Worm (Caenorhabditis elegans) whole organism, late embryonic: ENCODE measurements around the gene ulp-2.
A peak's percentile ranks its signal among the peaks of the same experiment; 100 is the strongest.
"Not testable (repeated sequence)": the region's sequence is repeated elsewhere in the genome, so short reads cannot be mapped to it uniquely, and the experiment has no call there.

ENCODE experiments used
- F13H6.1 ChIP-seq: sonication (generic microtip); optimal IDR thresholded peaks from 2 replicates; lab custom pipeline; 2016; ENCODE audit warnings: missing genetic modification characterization, missing compliant biosample characterization
- K09A11.1 ChIP-seq: sonication (generic microtip); optimal IDR thresholded peaks from 2 replicates; lab custom pipeline; 2017; ENCODE audit warnings: antibody characterized with exemption, mild to moderate bottlenecking, missing genetic modification characterization, missing compliant biosample characterization; ENCODE audit not compliant: insufficient read depth
- Y22D7AL.16 ChIP-seq: sonication (generic microtip); optimal IDR thresholded peaks from 2 replicates; lab custom pipeline; 2016; ENCODE audit warnings: missing genetic modification characterization, missing compliant biosample characterization
- ama-1 ChIP-seq: fragments of 150-350 bp; optimal IDR thresholded peaks from 2 replicates; lab custom pipeline; 2014
- ceh-14 ChIP-seq: sonication (generic microtip); optimal IDR thresholded peaks from 2 replicates; lab custom pipeline; 2016; ENCODE audit warnings: missing genotype, missing genetic modification characterization, missing compliant biosample characterization
- ceh-22 ChIP-seq: sonication (generic microtip); optimal IDR thresholded peaks from 2 replicates; lab custom pipeline; 2017; ENCODE audit warnings: missing biosample characterization, missing genetic modification characterization
- ceh-48 ChIP-seq: sonication (generic microtip); optimal IDR thresholded peaks from 2 replicates; lab custom pipeline; 2016; ENCODE audit warnings: missing genetic modification characterization, inconsistent platforms, missing compliant biosample characterization
- ceh-6 ChIP-seq: fragments of 200-800 bp; sonication (Bioruptor generic); optimal IDR thresholded peaks from 2 replicates; lab custom pipeline; 2018; ENCODE audit warnings: mild to moderate bottlenecking, missing genetic modification characterization, missing compliant biosample characterization
- dmd-4 ChIP-seq: sonication (generic microtip); optimal IDR thresholded peaks from 2 replicates; lab custom pipeline; 2016; ENCODE audit warnings: borderline replicate concordance, missing genetic modification characterization, missing compliant biosample characterization
- elt-2 ChIP-seq: sonication (generic microtip); optimal IDR thresholded peaks from 2 replicates; lab custom pipeline; 2016; ENCODE audit warnings: missing genetic modification reagents, missing genetic modification characterization, missing compliant biosample characterization
- elt-4 ChIP-seq: sonication (generic microtip); optimal IDR thresholded peaks from 2 replicates; lab custom pipeline; 2016; ENCODE audit warnings: missing genetic modification characterization, missing compliant biosample characterization
- eyg-1 ChIP-seq: sonication (generic microtip); optimal IDR thresholded peaks from 2 replicates; lab custom pipeline; 2016; ENCODE audit warnings: missing genotype, missing genetic modification characterization, missing compliant biosample characterization
- fkh-6 ChIP-seq: sonication (generic microtip); optimal IDR thresholded peaks from 2 replicates; lab custom pipeline; 2016; ENCODE audit warnings: missing genetic modification characterization, missing compliant biosample characterization
- gmeb-2 ChIP-seq: sonication (generic microtip); optimal IDR thresholded peaks from 2 replicates; lab custom pipeline; 2016; ENCODE audit warnings: missing genetic modification characterization, inconsistent platforms, missing compliant biosample characterization
- hlh-13 ChIP-seq: fragments of 200-800 bp; sonication (Bioruptor generic); optimal IDR thresholded peaks from 2 replicates; lab custom pipeline; 2018; ENCODE audit warnings: mild to moderate bottlenecking, missing genetic modification characterization, missing compliant biosample characterization
- hlh-30 ChIP-seq: sonication (generic microtip); optimal IDR thresholded peaks from 2 replicates; lab custom pipeline; 2017; ENCODE audit warnings: antibody characterized with exemption, missing genetic modification characterization, missing compliant biosample characterization; ENCODE audit not compliant: insufficient read depth
- lim-6 ChIP-seq: sonication (generic microtip); optimal IDR thresholded peaks from 2 replicates; lab custom pipeline; 2016; ENCODE audit warnings: missing genetic modification characterization, missing compliant biosample characterization
- mec-3 ChIP-seq: sonication (generic microtip); optimal IDR thresholded peaks from 2 replicates; lab custom pipeline; 2016; ENCODE audit warnings: borderline replicate concordance, missing genetic modification characterization, missing compliant biosample characterization
- nhr-11 ChIP-seq: fragments of 150-350 bp; optimal IDR thresholded peaks from 2 replicates; lab custom pipeline; 2014; ENCODE audit warnings: missing biosample characterization, missing genetic modification characterization
- pag-3 ChIP-seq: sonication (generic microtip); optimal IDR thresholded peaks from 2 replicates; lab custom pipeline; 2016; ENCODE audit warnings: missing compliant biosample characterization, missing genetic modification characterization, borderline replicate concordance
- pat-9 ChIP-seq: fragments of 200-800 bp; sonication (Bioruptor generic); optimal IDR thresholded peaks from 2 replicates; lab custom pipeline; 2018; ENCODE audit warnings: mild to moderate bottlenecking, missing genetic modification characterization, moderate library complexity, missing compliant biosample characterization
- pax-1 ChIP-seq: fragments of 150-350 bp; optimal IDR thresholded peaks from 2 replicates; lab custom pipeline; 2014; ENCODE audit warnings: missing biosample characterization, missing genetic modification characterization
- ref-2 ChIP-seq: sonication (generic microtip); optimal IDR thresholded peaks from 2 replicates; lab custom pipeline; 2016; ENCODE audit warnings: missing genetic modification characterization, missing compliant biosample characterization
- sox-4 ChIP-seq: sonication (generic microtip); optimal IDR thresholded peaks from 2 replicates; lab custom pipeline; 2017; ENCODE audit warnings: mild to moderate bottlenecking, missing genetic modification characterization, inconsistent platforms, missing compliant biosample characterization
- ttx-3 ChIP-seq: sonication (generic microtip); optimal IDR thresholded peaks from 2 replicates; lab custom pipeline; 2016; ENCODE audit warnings: missing genetic modification reagents, missing genetic modification characterization, missing compliant biosample characterization
- unc-3 ChIP-seq, 2 experiments: fragments of 200-800 bp in 1 of 2; sonication (Bioruptor generic) in 1 of 2; sonication (generic microtip) in 1 of 2; conservative IDR thresholded peaks in 1 of 2; optimal IDR thresholded peaks in 1 of 2; 2 replicates each; pipeline versions ENCODE4 v1.3.6 to Lab custom; 2016 to 2022; ENCODE audit warnings: missing compliant biosample characterization in 2 of 2, missing genetic modification characterization in 2 of 2, missing genetic modification reagents in 1 of 2
- unc-42 ChIP-seq: sonication (generic microtip); optimal IDR thresholded peaks from 2 replicates; lab custom pipeline; 2016; ENCODE audit warnings: missing genotype, missing genetic modification characterization, missing compliant biosample characterization
- unc-55 ChIP-seq: sonication (generic microtip); optimal IDR thresholded peaks from 2 replicates; lab custom pipeline; 2017; ENCODE audit warnings: missing biosample characterization, missing genetic modification reagents, missing genetic modification characterization
- zip-5 ChIP-seq: sonication (generic microtip); optimal IDR thresholded peaks from 2 replicates; lab custom pipeline; 2016; ENCODE audit warnings: missing genetic modification characterization, missing compliant biosample characterization

Gene ulp-2

DNA sequence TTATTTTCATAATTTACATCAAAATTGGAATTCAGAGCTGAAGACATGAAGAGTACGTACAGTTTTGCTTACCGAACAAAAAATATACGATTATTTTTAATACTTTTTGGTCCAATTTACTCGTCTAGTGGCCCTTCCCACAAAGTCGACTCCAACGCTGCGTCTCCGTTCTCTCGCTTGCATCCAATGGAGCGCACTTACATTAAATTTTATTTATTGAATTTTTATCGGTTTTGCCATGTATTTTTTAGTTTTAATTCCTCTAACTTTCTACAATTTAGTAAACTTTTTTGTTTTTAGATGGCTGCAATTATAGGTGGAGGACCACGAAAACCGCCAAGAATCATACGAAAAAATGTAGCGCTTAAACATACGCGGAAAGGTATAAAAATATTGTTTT is 24.2 kb downstream of the ulp-2 start, which contains the start of gene ZK546.5:
Gene ZK546.5 (plus strand): TSS at position 301 of the 400 bp plus-strand sequence.
- peak; percentile 60 for TF ChIP-seq unc-42 (tag; lab: Kevin White, UChicago)
- TF ChIP-seq dmd-4 (tag; lab: Kevin White, UChicago): no peak
- TF ChIP-seq ceh-48 (tag; lab: Kevin White, UChicago): peak; percentile 25

DNA sequence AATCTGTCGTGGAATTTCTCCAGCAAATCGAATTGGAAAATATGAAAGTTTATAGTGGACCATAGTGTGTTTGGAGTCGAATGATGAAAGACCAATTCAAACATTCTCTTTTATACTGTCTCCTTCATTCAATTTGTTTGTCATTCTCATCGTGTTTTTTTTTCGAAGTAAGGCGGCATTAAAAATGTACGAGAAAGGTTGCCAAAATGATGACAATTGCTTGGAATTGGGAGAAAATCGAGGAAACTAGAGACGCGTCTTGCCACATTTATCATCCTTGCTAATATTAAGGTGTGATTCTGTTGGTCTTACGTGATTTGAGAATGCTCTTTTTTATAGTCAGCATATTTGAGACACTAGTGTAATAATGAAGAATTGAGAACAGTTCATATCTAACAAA is 24.7 kb downstream of the ulp-2 start, which contains the start of gene gst-30:
Gene gst-30 (minus strand): TSS at position 101 of the 400 bp plus-strand sequence.
- TF ChIP-seq ref-2 (tag; lab: Kevin White, UChicago) (no peak), pag-3 (tag; lab: Kevin White, UChicago) (no peak), fkh-6 (tag; lab: Kevin White, UChicago) (no peak), ceh-14 (tag; lab: Kevin White, UChicago) (no peak)

DNA sequence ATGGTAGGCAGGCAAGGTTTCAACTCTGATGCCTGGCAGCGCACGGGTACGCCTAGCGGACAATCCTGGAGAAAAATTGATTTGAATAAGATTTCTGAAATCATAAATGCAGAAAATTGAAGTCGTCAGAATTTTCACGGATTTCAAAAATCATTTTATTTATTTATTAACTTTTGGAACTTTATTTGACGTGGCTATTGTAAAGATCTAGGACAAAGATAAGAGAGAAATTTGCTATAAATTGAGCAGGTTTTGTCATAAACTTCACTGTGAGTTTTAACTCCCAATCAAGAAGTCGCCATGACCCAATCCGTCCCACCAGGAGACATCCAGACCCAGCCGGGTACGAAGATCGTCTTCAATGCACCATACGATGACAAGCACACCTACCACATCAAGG is 26.9 kb downstream of the ulp-2 start, which contains the start of gene msp-152:
Gene msp-152 (plus strand): TSS at position 301 of the 400 bp plus-strand sequence.
- TF ChIP-seq unc-3 (GFP tag; conservative IDR thresholded peaks at IDR 0.05; lab: Robert Waterston, UW); unc-3 (tag; optimal IDR thresholded peaks at IDR 0.05; lab: Kevin White, UChicago); sox-4; zip-5 (tag; lab: Kevin White, UChicago): not testable (repeated sequence)

DNA sequence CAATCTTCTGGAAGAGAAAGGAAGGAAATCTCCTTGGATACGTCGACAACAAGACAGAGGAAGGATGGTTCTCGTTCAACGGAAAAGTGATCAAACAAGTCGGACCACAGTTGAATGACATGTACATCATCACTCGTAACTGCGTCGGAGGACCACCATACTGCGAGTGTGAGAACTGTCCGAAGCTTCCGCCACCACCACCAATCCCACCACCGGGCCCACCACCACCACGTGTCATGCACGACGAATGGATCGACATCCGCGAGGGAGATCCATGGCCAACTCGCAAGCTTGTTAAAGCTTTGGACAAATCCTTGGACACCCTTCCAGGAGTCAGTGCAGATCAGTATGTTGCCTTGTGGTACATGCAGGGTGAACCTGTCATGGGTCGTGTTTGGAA is 28.4 kb downstream of the ulp-2 start:
- no peak for TF ChIP-seq ceh-6
- no peak for TF ChIP-seq mec-3 (tag; lab: Kevin White, UChicago)
- TF ChIP-seq hlh-30 (tag; lab: Kevin White, UChicago): no peak
- TF ChIP-seq ceh-22 (tag; lab: Kevin White, UChicago): no peak
- TF ChIP-seq lim-6 (tag; lab: Kevin White, UChicago): no peak
- TF ChIP-seq gmeb-2 (tag; lab: Kevin White, UChicago): no peak
- TF ChIP-seq unc-3 (GFP tag; conservative IDR thresholded peaks at IDR 0.05; lab: Robert Waterston, UW): no peak
- TF ChIP-seq unc-3 (tag; optimal IDR thresholded peaks at IDR 0.05; lab: Kevin White, UChicago): no peak
- no peak for TF ChIP-seq nhr-11
- TF ChIP-seq unc-42 (tag; lab: Kevin White, UChicago): no peak
- no peak for TF ChIP-seq dmd-4 (tag; lab: Kevin White, UChicago)
- no peak for TF ChIP-seq eyg-1 (tag; lab: Kevin White, UChicago)
- no peak for TF ChIP-seq pax-1 (tag; lab: Kevin White, UChicago)
- TF ChIP-seq ama-1 (lab: Kevin White, UChicago): no peak

DNA sequence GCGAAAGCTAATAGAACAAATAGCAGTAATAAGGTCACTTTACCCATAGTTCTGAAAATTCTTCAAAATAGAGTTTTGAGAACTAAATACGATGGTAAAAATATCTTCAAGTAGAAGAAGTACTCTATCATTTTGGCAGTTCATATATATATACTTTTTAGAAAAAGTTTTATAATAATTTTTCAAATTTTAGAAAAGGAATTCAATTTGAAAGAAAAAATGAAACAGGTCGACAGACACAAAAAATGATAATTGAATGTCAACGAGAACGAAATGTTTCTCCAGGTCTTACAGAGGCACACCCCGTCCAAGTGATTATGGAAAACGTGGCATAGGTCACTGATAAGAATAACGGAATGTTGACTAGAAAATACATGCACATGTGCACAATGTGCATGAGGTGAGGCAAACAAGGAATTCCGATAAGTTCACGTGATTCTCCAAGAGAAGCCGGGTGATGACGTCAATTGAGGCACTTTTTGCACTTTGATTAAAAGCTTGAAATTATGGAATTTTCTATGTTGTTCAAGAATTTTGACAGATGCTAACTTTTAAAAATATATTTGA is 34.4 kb downstream of the ulp-2 start, which contains the start of gene aagr-2:
Gene aagr-2 (minus strand): TSS at position 51 of the 567 bp plus-strand sequence.
- TF ChIP-seq ama-1 (lab: Kevin White, UChicago): no peak
- TF ChIP-seq dmd-4 (tag; lab: Kevin White, UChicago): no peak
- peak; percentile 99 for TF ChIP-seq elt-2 (tag; lab: Kevin White, UChicago)
- TF ChIP-seq unc-55 (GFP tag; lab: Kevin White, UChicago): no peak

DNA sequence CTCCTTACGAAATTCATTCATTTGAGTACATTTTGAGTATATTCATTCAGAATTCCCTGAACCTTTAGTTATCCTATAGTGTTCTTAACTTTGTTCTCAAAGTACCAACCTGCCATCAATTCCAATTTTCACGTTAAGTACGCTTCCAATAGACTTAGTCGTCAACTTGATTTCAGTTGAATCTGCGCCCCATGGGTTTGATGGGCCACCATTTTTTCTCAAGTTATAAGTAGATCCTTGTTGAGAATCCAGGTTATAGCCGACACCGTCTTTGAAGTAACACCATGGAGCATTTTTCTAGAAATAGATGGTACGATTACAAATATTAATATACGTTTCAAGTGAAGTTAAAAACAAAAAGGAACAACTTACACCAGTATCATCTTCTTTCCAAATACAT is 34.9 kb downstream of the ulp-2 start:
- TF ChIP-seq K09A11.1 (tag; lab: Kevin White, UChicago): no peak
- no peak for TF ChIP-seq pat-9 (tag; lab: Kevin White, UChicago)
- TF ChIP-seq ttx-3 (tag; lab: Kevin White, UChicago): no peak
- TF ChIP-seq pax-1 (tag; lab: Kevin White, UChicago): no peak
- TF ChIP-seq F13H6.1 (tag; lab: Kevin White, UChicago): no peak
- no peak for TF ChIP-seq mec-3 (tag; lab: Kevin White, UChicago)
- TF ChIP-seq Y22D7AL.16 (tag; lab: Kevin White, UChicago): no peak
- no peak for TF ChIP-seq hlh-13
- no peak for TF ChIP-seq ceh-48 (tag; lab: Kevin White, UChicago)
- no peak for TF ChIP-seq elt-4 (tag; lab: Kevin White, UChicago)
- TF ChIP-seq unc-55 (GFP tag; lab: Kevin White, UChicago): no peak
- TF ChIP-seq fkh-6 (tag; lab: Kevin White, UChicago): no peak
